Fruit fly (Drosophila melanogaster) whole organism, embryonic: ENCODE measurements around the gene ZnT77C.

Experiments
- ATbp ChIP-seq: fragments of 200-800 bp; sonication (Bioruptor generic); optimal IDR thresholded peaks from 2 replicates; lab custom pipeline; 2017; ENCODE audit warnings: missing biosample characterization, mild to moderate bottlenecking, missing genetic modification characterization, missing genetic modification reagents
- CG10267 ChIP-seq: fragments of 200-800 bp; sonication (Bioruptor generic); optimal IDR thresholded peaks from 2 replicates; lab custom pipeline; 2018; ENCODE audit warnings: missing biosample characterization, mild to moderate bottlenecking, missing genetic modification characterization, moderate library complexity
- CG10543 ChIP-seq: fragments of 200-800 bp; sonication (Bioruptor generic); optimal IDR thresholded peaks from 3 replicates; lab custom pipeline; 2017; ENCODE audit warnings: missing biosample characterization, mild to moderate bottlenecking, missing genetic modification characterization, moderate library complexity
- CG11398 ChIP-seq: fragments of 200-800 bp; sonication (Bioruptor generic); optimal IDR thresholded peaks from 2 replicates; lab custom pipeline; 2016; ENCODE audit warnings: missing biosample characterization, missing genetic modification characterization
- CG12071 ChIP-seq: fragments of 200-800 bp; sonication (Bioruptor generic); optimal IDR thresholded peaks from 3 replicates; lab custom pipeline; 2018; ENCODE audit warnings: missing biosample characterization, mild to moderate bottlenecking, missing genetic modification characterization
- CG1233 ChIP-seq: fragments of 200-800 bp; sonication (Bioruptor generic); optimal IDR thresholded peaks from 4 replicates; lab custom pipeline; 2018; ENCODE audit warnings: missing biosample characterization, mild to moderate bottlenecking, missing genetic modification characterization
- CG15514 ChIP-seq: fragments of 200-800 bp; sonication (Bioruptor generic); optimal IDR thresholded peaks from 3 replicates; lab custom pipeline; 2017; ENCODE audit warnings: missing biosample characterization, missing genetic modification characterization, mild to moderate bottlenecking, moderate library complexity, missing genetic modification reagents
- CG1602 ChIP-seq: fragments of 200-800 bp; sonication (Bioruptor generic); optimal IDR thresholded peaks from 3 replicates; lab custom pipeline; 2016; ENCODE audit warnings: missing biosample characterization, missing genetic modification characterization
- CG31365 ChIP-seq: fragments of 200-800 bp; sonication (Bioruptor generic); optimal IDR thresholded peaks from 2 replicates; lab custom pipeline; 2018; ENCODE audit warnings: missing biosample characterization, mild to moderate bottlenecking, missing genetic modification characterization
- CG4424 ChIP-seq: fragments of 200-800 bp; sonication (Bioruptor generic); optimal IDR thresholded peaks from 3 replicates; lab custom pipeline; 2016; ENCODE audit warnings: missing biosample characterization, missing genetic modification characterization
- CG4707 ChIP-seq: fragments of 200-800 bp; sonication (Bioruptor generic); optimal IDR thresholded peaks from 2 replicates; lab custom pipeline; 2018; ENCODE audit warnings: missing biosample characterization, mild to moderate bottlenecking, missing genetic modification characterization, moderate library complexity
- CG6654 ChIP-seq: fragments of 200-800 bp; sonication (Bioruptor generic); optimal IDR thresholded peaks from 2 replicates; lab custom pipeline; 2017; ENCODE audit warnings: missing biosample characterization, mild to moderate bottlenecking, missing genetic modification characterization
- CG6689 ChIP-seq: fragments of 200-800 bp; sonication (Bioruptor generic); IDR thresholded peaks from 2 replicates; pipeline ENCODE4 v1.3.6; 2022; ENCODE audit warnings: missing biosample characterization, missing genetic modification characterization
- CG6813 ChIP-seq: fragments of 200-800 bp; sonication (Bioruptor generic); optimal IDR thresholded peaks from 2 replicates; lab custom pipeline; 2017; ENCODE audit warnings: missing biosample characterization, missing genetic modification characterization, mild to moderate bottlenecking, moderate library complexity, missing genetic modification reagents
- CG8281 ChIP-seq: fragments of 200-800 bp; sonication (Bioruptor generic); optimal IDR thresholded peaks from 2 replicates; lab custom pipeline; 2018; ENCODE audit warnings: missing biosample characterization, mild to moderate bottlenecking, missing genetic modification characterization, moderate library complexity
- D ChIP-seq, 2 experiments: fragments of 200-800 bp in 1 of 2; fragments of >200 bp in 1 of 2; sonication (Bioruptor generic) in 1 of 2; optimal IDR thresholded peaks; 2 replicates in 1 of 2; 3 replicates in 1 of 2; lab custom pipeline; 2017; ENCODE audit warnings: mild to moderate bottlenecking in 1 of 2, missing biosample characterization in 1 of 2, missing genetic modification characterization in 1 of 2, missing genetic modification reagents in 1 of 2
- Fer1 ChIP-seq: fragments of 200-800 bp; sonication (Bioruptor generic); optimal IDR thresholded peaks from 2 replicates; lab custom pipeline; 2017; ENCODE audit warnings: missing biosample characterization, mild to moderate bottlenecking, missing genetic modification characterization
- HHEX ChIP-seq: fragments of 200-800 bp; sonication (Bioruptor generic); optimal IDR thresholded peaks from 3 replicates; lab custom pipeline; 2017; ENCODE audit warnings: missing biosample characterization, mild to moderate bottlenecking, missing genetic modification characterization, missing genetic modification reagents
- Mad ChIP-seq: fragments of 200-800 bp; sonication (Bioruptor generic); optimal IDR thresholded peaks from 2 replicates; lab custom pipeline; 2016; ENCODE audit warnings: missing biosample characterization, missing genetic modification characterization
- Mrtf ChIP-seq: fragments of 200-800 bp; sonication (Bioruptor generic); IDR thresholded peaks from 3 replicates; pipeline ENCODE4 v1.3.6; 2022; ENCODE audit warnings: missing biosample characterization, missing genetic modification characterization
- Nf-YB ChIP-seq: fragments of 200-800 bp; sonication (Bioruptor generic); optimal IDR thresholded peaks from 3 replicates; lab custom pipeline; 2019; ENCODE audit warnings: missing biosample characterization, mild to moderate bottlenecking, missing genetic modification characterization, moderate library complexity
- Sin3A ChIP-seq: fragments of >200 bp; optimal IDR thresholded peaks from 2 replicates; lab custom pipeline; 2018
- Stat92E ChIP-seq, 3 experiments: fragments of >200 bp in 2 of 3; fragments of 200-800 bp in 1 of 3; sonication (Bioruptor generic) in 1 of 3; optimal IDR thresholded peaks; 2 replicates each; lab custom pipeline; 2017 to 2019; ENCODE audit warnings: missing biosample characterization in 3 of 3, missing genetic modification characterization in 3 of 3, mild to moderate bottlenecking in 1 of 3, moderate library complexity in 1 of 3
- Vsx1 ChIP-seq: fragments of 200-800 bp; sonication (Bioruptor generic); optimal IDR thresholded peaks from 2 replicates; lab custom pipeline; 2017; ENCODE audit warnings: missing biosample characterization, mild to moderate bottlenecking, missing genetic modification characterization, missing genetic modification reagents
- aop ChIP-seq: fragments of 200-800 bp; sonication (Bioruptor generic); IDR thresholded peaks from 2 replicates; pipeline ENCODE4 v1.3.6; 2022; ENCODE audit warnings: missing biosample characterization, missing genetic modification characterization
- ap ChIP-seq: fragments of 200-800 bp; sonication (Bioruptor generic); IDR thresholded peaks from 2 replicates; pipeline ENCODE4 v1.3.6; 2022; ENCODE audit warnings: missing biosample characterization, missing genetic modification characterization
- az2 ChIP-seq: fragments of 200-800 bp; sonication (Bioruptor generic); optimal IDR thresholded peaks from 3 replicates; lab custom pipeline; 2016; ENCODE audit warnings: missing biosample characterization, missing genetic modification characterization
- danr ChIP-seq: fragments of 200-800 bp; sonication (Bioruptor generic); IDR thresholded peaks from 2 replicates; pipeline ENCODE4 v1.3.6; 2022; ENCODE audit warnings: missing biosample characterization, missing genetic modification characterization
- eve ChIP-seq, 2 experiments: fragments of >200 bp; optimal IDR thresholded peaks; 2 replicates each; lab custom pipeline; 2017; ENCODE audit warnings: missing biosample characterization in 2 of 2, missing genetic modification characterization in 2 of 2
- grau ChIP-seq: fragments of 200-800 bp; optimal IDR thresholded peaks from 3 replicates; lab custom pipeline; 2019; ENCODE audit warnings: missing biosample characterization, mild to moderate bottlenecking, missing genetic modification characterization, moderate library complexity
- ham ChIP-seq: fragments of 200-800 bp; sonication (Bioruptor generic); IDR thresholded peaks from 2 replicates; pipeline ENCODE4 v1.3.6; 2022; ENCODE audit warnings: missing biosample characterization, missing genetic modification characterization
- ind ChIP-seq: fragments of 200-800 bp; sonication (Bioruptor generic); optimal IDR thresholded peaks from 3 replicates; lab custom pipeline; 2016; ENCODE audit warnings: missing biosample characterization, missing genetic modification characterization
- insv ChIP-seq, 2 experiments: fragments of 200-800 bp; sonication (Bioruptor generic); optimal IDR thresholded peaks; 3 replicates each; lab custom pipeline; 2016 to 2018; ENCODE audit warnings: missing biosample characterization in 2 of 2, missing genetic modification characterization in 2 of 2
- jing ChIP-seq: fragments of 200-800 bp; sonication (Bioruptor generic); optimal IDR thresholded peaks from 2 replicates; lab custom pipeline; 2018; ENCODE audit warnings: missing biosample characterization, mild to moderate bottlenecking, missing genetic modification characterization
- lilli ChIP-seq: fragments of 200-800 bp; sonication (Bioruptor generic); optimal IDR thresholded peaks from 3 replicates; lab custom pipeline; 2016; ENCODE audit warnings: missing biosample characterization, missing genetic modification characterization
- odd ChIP-seq: fragments of 200-800 bp; sonication (Bioruptor generic); optimal IDR thresholded peaks from 2 replicates; lab custom pipeline; 2017; ENCODE audit warnings: missing biosample characterization, mild to moderate bottlenecking, missing genetic modification characterization
- otp ChIP-seq: fragments of 200-800 bp; sonication (Bioruptor generic); IDR thresholded peaks from 3 replicates; pipeline ENCODE4, ENCODE4 v1.3.6; 2022; ENCODE audit warnings: missing biosample characterization, missing genetic modification characterization
- pan ChIP-seq, 4 experiments: fragments of >200 bp in 3 of 4; fragments of 200-800 bp in 1 of 4; sonication (Bioruptor generic) in 1 of 4; optimal IDR thresholded peaks in 3 of 4; IDR thresholded peaks in 1 of 4; 2 replicates each; pipeline versions ENCODE4 v1.3.6 to Lab custom; 2017 to 2022; ENCODE audit warnings: missing biosample characterization in 2 of 4, missing genetic modification characterization in 2 of 4, mixed read lengths in 1 of 4
- peb ChIP-seq: fragments of 200-800 bp; sonication (Bioruptor generic); IDR thresholded peaks from 2 replicates; pipeline ENCODE4 v1.3.6; 2022; ENCODE audit warnings: missing biosample characterization, missing genetic modification characterization
- run ChIP-seq: fragments of 200-800 bp; sonication (Bioruptor generic); optimal IDR thresholded peaks from 3 replicates; lab custom pipeline; 2018; ENCODE audit warnings: missing biosample characterization, mild to moderate bottlenecking, missing genetic modification characterization
- shn ChIP-seq: fragments of 200-800 bp; sonication (Bioruptor generic); optimal IDR thresholded peaks from 3 replicates; lab custom pipeline; 2016; ENCODE audit warnings: missing biosample characterization, missing genetic modification characterization
- slou ChIP-seq: fragments of 200-800 bp; sonication (Bioruptor generic); optimal IDR thresholded peaks from 3 replicates; lab custom pipeline; 2016; ENCODE audit warnings: missing biosample characterization, missing genetic modification characterization
- sqz ChIP-seq: fragments of 200-800 bp; sonication (Bioruptor generic); optimal IDR thresholded peaks from 3 replicates; lab custom pipeline; 2018; ENCODE audit warnings: missing biosample characterization, mild to moderate bottlenecking, missing genetic modification characterization
- ssp ChIP-seq: fragments of 200-800 bp; sonication (Bioruptor generic); IDR thresholded peaks from 2 replicates; pipeline ENCODE4 v1.3.6; 2022; ENCODE audit warnings: missing biosample characterization, missing genetic modification characterization
- stc ChIP-seq: fragments of 200-800 bp; sonication (Bioruptor generic); IDR thresholded peaks from 2 replicates; pipeline ENCODE4 v1.3.6; 2022; ENCODE audit warnings: missing biosample characterization, missing genetic modification characterization
- tin ChIP-seq: fragments of 200-800 bp; sonication (Bioruptor generic); optimal IDR thresholded peaks from 3 replicates; lab custom pipeline; 2016; ENCODE audit warnings: missing biosample characterization, missing genetic modification characterization
- tio ChIP-seq: fragments of 200-800 bp; sonication (Bioruptor generic); optimal IDR thresholded peaks from 2 replicates; lab custom pipeline; 2017; ENCODE audit warnings: missing biosample characterization, missing genetic modification characterization, inconsistent platforms
- vnd ChIP-seq: fragments of 200-800 bp; sonication (Bioruptor generic); IDR thresholded peaks from 3 replicates; pipeline ENCODE4 v1.3.6; 2022; ENCODE audit warnings: missing biosample characterization, missing genetic modification characterization; ENCODE audit not compliant: partially characterized antibody
- zfh2 ChIP-seq: fragments of 200-800 bp; sonication (Bioruptor generic); optimal IDR thresholded peaks from 2 replicates; lab custom pipeline; 2016; ENCODE audit warnings: missing biosample characterization, missing genetic modification characterization

The ZnT77C gene

dm6 chr3L:20470991-20471498 lies 23.7 kb downstream of the ZnT77C start (continued):
- TF ChIP-seq ssp (GFP tag; lab: Robert Waterston, UW) (peak; percentile 20; the same call in 1 of the 2 replicates), danr (0 out of 2 replicates have a peak, but pooled peaks have one; percentile 26), CG4424 (GFP tag; lab: Kevin White, UChicago) (peak; percentile 19), zfh2 (GFP tag; lab: Kevin White, UChicago) (no peak), D (optimal IDR thresholded peaks at IDR 0.05; lab: Kevin White, UChicago) (no peak), D (GFP tag; optimal IDR thresholded peaks at IDR 0.05; lab: Kevin White, UChicago) (peak; percentile 32), shn (GFP tag; lab: Kevin White, UChicago) (no peak), odd (GFP tag; lab: Kevin White, UChicago) (peak; percentile 70), otp (GFP tag; lab: Robert Waterston, UW) (no peak), Mad (GFP tag; lab: Kevin White, UChicago) (peak; percentile 13), lilli (peak; percentile 0), ATbp (GFP tag; lab: Kevin White, UChicago) (peak; percentile 62), peb (GFP tag; lab: Robert Waterston, UW) (peak; percentile 9; the same call in 1 of the 2 replicates), CG6813 (GFP tag; lab: Kevin White, UChicago) (peak; percentile 68), ap (peak; percentile 26; the same call in 1 of the 2 replicates), CG6654 (GFP tag; lab: Kevin White, UChicago) (peak; percentile 15), CG1602 (GFP tag; lab: Kevin White, UChicago) (peak; percentile 8), ham (GFP tag; lab: Robert Waterston, UW) (no peak), CG1233 (GFP tag; lab: Kevin White, UChicago) (peak; percentile 19), eve (GFP tag; optimal IDR thresholded peaks at IDR 0.05; lab: Kevin White, UChicago) (peak in 1 of 2 experiments; percentile 54), az2 (GFP tag; lab: Kevin White, UChicago) (peak; percentile 45), aop (GFP tag; lab: Robert Waterston, UW) (no peak), Nf-YB (GFP tag; lab: Kevin White, UChicago) (peak; percentile 0), jing (GFP tag; lab: Kevin White, UChicago) (peak; percentile 23), CG31365 (tag; lab: Kevin White, UChicago) (peak; percentile 13), Mrtf (GFP tag; lab: Robert Waterston, UW) (peak; percentile 60; the same call in 1 of the 3 replicates), Fer1 (peak; percentile 63), run (tag; lab: Kevin White, UChicago) (peak; percentile 45), CG15514 (GFP tag; lab: Kevin White, UChicago) (peak; percentile 38), HHEX (GFP tag; lab: Kevin White, UChicago) (peak; percentile 26), CG10543 (GFP tag; lab: Kevin White, UChicago) (no peak), insv (GFP tag; optimal IDR thresholded peaks at IDR 0.05; lab: Kevin White, UChicago) (no peak), ind (GFP tag; lab: Kevin White, UChicago) (peak; percentile 32), Sin3A (lab: Kevin White, UChicago) (no peak), CG10267 (peak; percentile 30), CG6689 (GFP tag; lab: Robert Waterston, UW) (0 out of 2 replicates have a peak, but pooled peaks have one; percentile 15), grau (tag; lab: Kevin White, UChicago) (peak; percentile 16), pan (optimal IDR thresholded peaks at IDR 0.05; lab: Kevin White, UChicago) (no peak), pan (GFP tag; optimal IDR thresholded peaks at IDR 0.05 in 1 of 2, IDR thresholded peaks at IDR 0.05 in 1 of 2) (peak in 1 of 2 experiments; percentile 69), Stat92E (GFP tag; optimal IDR thresholded peaks at IDR 0.05; lab: Kevin White, UChicago) (no peak), CG4707 (GFP tag; lab: Kevin White, UChicago) (peak; percentile 53), CG11398 (no peak), Vsx1 (peak; percentile 55), stc (GFP tag; lab: Robert Waterston, UW) (peak; percentile 60), tin (GFP tag; lab: Kevin White, UChicago) (peak; percentile 48), sqz (GFP tag; lab: Kevin White, UChicago) (peak; percentile 64), vnd (GFP tag; lab: Robert Waterston, UW) (no peak), tio (GFP tag; lab: Kevin White, UChicago) (peak; percentile 3), CG12071 (GFP tag; lab: Kevin White, UChicago) (peak; percentile 43), CG8281 (peak; percentile 19), slou (no peak)
